Worm (Caenorhabditis elegans) whole organism, young adult: ENCODE measurements around the gene F08D12.4.

Experiments used
- fkh-3 ChIP-seq: sonication (generic microtip); optimal IDR thresholded peaks from 2 replicates; lab custom pipeline; 2016; ENCODE audit warnings: mild to moderate bottlenecking, missing genetic modification characterization, missing compliant biosample characterization
- ztf-25 ChIP-seq: fragments of 200-800 bp; sonication (Bioruptor generic); IDR thresholded peaks from 2 replicates; pipeline ENCODE4 v1.3.6; 2022; ENCODE audit warnings: missing genetic modification reagents, missing genetic modification characterization, missing compliant biosample characterization

DNA sequence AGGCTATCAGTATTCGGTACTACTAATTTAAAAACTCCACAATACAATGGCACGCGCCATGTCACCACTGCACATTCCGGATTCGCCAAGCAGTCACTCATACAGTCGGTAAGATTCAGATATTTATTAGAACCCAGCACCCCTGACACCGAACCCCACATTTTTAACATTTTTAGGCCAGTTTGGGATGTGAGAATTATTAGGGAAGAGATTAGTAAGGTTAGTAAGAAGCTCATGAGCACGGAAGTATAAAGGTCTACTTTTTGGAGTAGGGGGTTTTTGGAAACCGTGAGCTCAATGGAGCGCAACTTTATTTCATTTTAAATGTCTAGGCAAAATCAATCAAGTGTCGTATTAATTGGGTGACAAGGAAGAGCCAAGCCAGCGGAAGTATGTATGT, 20.0 kb upstream of the F08D12.4 start, which contains the start of gene F29A7.8:
- TF ChIP-seq fkh-3 (tag; lab: Kevin White, UChicago), result no peak
- TF ChIP-seq ztf-25 (GFP tag; lab: Robert Waterston, UW), result no peak
